Worm (Caenorhabditis elegans) whole organism, L4 larva: Measurements from ENCODE around the gene oac-23.

Experiments
- T20F7.1 ChIP-seq: fragments of 200-800 bp; sonication (Bioruptor generic); optimal IDR thresholded peaks from 2 replicates; lab custom pipeline; 2018; ENCODE audit warnings: mild to moderate bottlenecking, missing genetic modification characterization, missing compliant biosample characterization
- aly-2 ChIP-seq: sonication (generic microtip); optimal IDR thresholded peaks from 2 replicates; lab custom pipeline; 2018; ENCODE audit warnings: missing biosample characterization, missing genetic modification characterization
- pha-4 ChIP-seq, 2 experiments: fragments of 150-350 bp in 1 of 2; fragments of 200-800 bp in 1 of 2; sonication (Bioruptor generic) in 1 of 2; IDR thresholded peaks in 1 of 2; optimal IDR thresholded peaks in 1 of 2; 2 replicates each; pipeline versions ENCODE4 v1.3.6 to Lab custom; 2014 to 2022; ENCODE audit warnings: missing genetic modification characterization in 2 of 2, missing genetic modification reagents in 2 of 2, missing biosample characterization in 1 of 2, missing compliant biosample characterization in 1 of 2
- pqm-1 ChIP-seq: sonication (generic microtip); optimal IDR thresholded peaks from 2 replicates; lab custom pipeline; 2017; ENCODE audit warnings: missing biosample characterization, missing genetic modification characterization
- unc-130 ChIP-seq: sonication (generic microtip); optimal IDR thresholded peaks from 2 replicates; lab custom pipeline; 2016; ENCODE audit warnings: missing genetic modification reagents, missing genetic modification characterization, missing compliant biosample characterization
- vab-7 ChIP-seq: fragments of 200-800 bp; sonication (Bioruptor generic); IDR thresholded peaks from 2 replicates; pipeline ENCODE4 v1.3.6; 2022; ENCODE audit warnings: missing genetic modification reagents, missing genetic modification characterization, missing compliant biosample characterization

ce11 chrIV:3874417-3874816 lies 6.8 kb upstream of the oac-23 start:
- TF ChIP-seq vab-7 (GFP tag; lab: Robert Waterston, UW) (no peak), aly-2 (no peak), T20F7.1 (GFP tag; lab: Kevin White, UChicago) (no peak), pqm-1 (tag; lab: Kevin White, UChicago) (no peak), pha-4 (GFP tag; IDR thresholded peaks at IDR 0.05; lab: Robert Waterston, UW) (no peak), pha-4 (tag; optimal IDR thresholded peaks at IDR 0.05; lab: Kevin White, UChicago) (peak; percentile 7), unc-130 (GFP tag; lab: Kevin White, UChicago) (no peak)
